Fruit fly (Drosophila melanogaster) whole organism, embryonic: ENCODE results near the gene EloB.

Experiments
- CG11093 ChIP-seq: fragments of 200-800 bp; sonication (Bioruptor generic); IDR thresholded peaks from 3 replicates; pipeline ENCODE4 v1.3.6; 2022; ENCODE audit warnings: missing biosample characterization, missing genetic modification characterization
- CG11560 ChIP-seq: fragments of 200-800 bp; sonication (Bioruptor generic); IDR thresholded peaks from 3 replicates; pipeline ENCODE4 v1.3.6; 2022; ENCODE audit warnings: missing biosample characterization, missing genetic modification characterization
- CG12769 ChIP-seq: fragments of 200-800 bp; sonication (Bioruptor generic); optimal IDR thresholded peaks from 2 replicates; lab custom pipeline; 2019; ENCODE audit warnings: missing biosample characterization, mild to moderate bottlenecking, missing genetic modification characterization, moderate library complexity
- CG14710 ChIP-seq: fragments of 200-800 bp; sonication (Bioruptor generic); optimal IDR thresholded peaks from 3 replicates; lab custom pipeline; 2019; ENCODE audit warnings: missing biosample characterization, mild to moderate bottlenecking, missing genetic modification characterization, moderate library complexity
- CG15011 ChIP-seq: fragments of 200-800 bp; sonication (Bioruptor generic); optimal IDR thresholded peaks from 3 replicates; lab custom pipeline; 2018; ENCODE audit warnings: missing biosample characterization, mild to moderate bottlenecking, missing genetic modification characterization
- CG15479 ChIP-seq: fragments of 200-800 bp; sonication (Bioruptor generic); optimal IDR thresholded peaks from 3 replicates; lab custom pipeline; 2019; ENCODE audit warnings: missing biosample characterization, mild to moderate bottlenecking, missing genetic modification characterization, moderate library complexity
- CG1647 ChIP-seq: fragments of 200-800 bp; sonication (Bioruptor generic); optimal IDR thresholded peaks from 3 replicates; lab custom pipeline; 2016; ENCODE audit warnings: missing biosample characterization, missing genetic modification characterization
- CG17361 ChIP-seq: fragments of 200-800 bp; sonication (Bioruptor generic); IDR thresholded peaks from 3 replicates; pipeline ENCODE4 v1.3.6; 2022; ENCODE audit warnings: missing biosample characterization, missing genetic modification characterization
- CG17802 ChIP-seq: fragments of 200-800 bp; sonication (Bioruptor generic); optimal IDR thresholded peaks from 2 replicates; lab custom pipeline; 2018; ENCODE audit warnings: missing biosample characterization, mild to moderate bottlenecking, missing genetic modification characterization, moderate library complexity
- CG1832 ChIP-seq: fragments of 200-800 bp; sonication (Bioruptor generic); optimal IDR thresholded peaks from 2 replicates; lab custom pipeline; 2017; ENCODE audit warnings: missing biosample characterization, mild to moderate bottlenecking, missing genetic modification characterization, inconsistent platforms
- CG18476 ChIP-seq: fragments of 200-800 bp; sonication (Bioruptor generic); optimal IDR thresholded peaks from 2 replicates; lab custom pipeline; 2016; ENCODE audit warnings: missing biosample characterization, mild to moderate bottlenecking, missing genetic modification characterization
- CG2889 ChIP-seq: fragments of 200-800 bp; sonication (Bioruptor generic); IDR thresholded peaks from 3 replicates; pipeline ENCODE4 v1.3.6; 2022; ENCODE audit warnings: missing biosample characterization, missing genetic modification characterization
- CG3281 ChIP-seq: fragments of 200-800 bp; sonication (Bioruptor generic); optimal IDR thresholded peaks from 3 replicates; lab custom pipeline; 2017; ENCODE audit warnings: missing biosample characterization, mild to moderate bottlenecking, missing genetic modification characterization
- CG4328 ChIP-seq: fragments of 200-800 bp; sonication (Bioruptor generic); optimal IDR thresholded peaks from 3 replicates; lab custom pipeline; 2017; ENCODE audit warnings: missing biosample characterization, missing genetic modification reagents, missing genetic modification characterization
- CG4404 ChIP-seq: fragments of 200-800 bp; sonication (Bioruptor generic); IDR thresholded peaks from 2 replicates; pipeline ENCODE4 v1.3.6; 2022; ENCODE audit warnings: missing biosample characterization, missing genetic modification characterization
- CG6272 ChIP-seq: fragments of 200-800 bp; sonication (Bioruptor generic); IDR thresholded peaks from 2 replicates; pipeline ENCODE4 v1.3.6; 2022; ENCODE audit warnings: missing biosample characterization, missing genetic modification characterization
- CG8281 ChIP-seq: fragments of 200-800 bp; sonication (Bioruptor generic); optimal IDR thresholded peaks from 2 replicates; lab custom pipeline; 2018; ENCODE audit warnings: missing biosample characterization, mild to moderate bottlenecking, missing genetic modification characterization, moderate library complexity
- CG8290 ChIP-seq, 3 experiments: fragments of 200-800 bp; sonication (Bioruptor generic); optimal IDR thresholded peaks; 2 replicates each; lab custom pipeline; 2016 to 2019; ENCODE audit warnings: missing biosample characterization in 3 of 3, missing genetic modification characterization in 3 of 3, mild to moderate bottlenecking in 2 of 3, moderate library complexity in 1 of 3
- CG8478 ChIP-seq: fragments of >200 bp; optimal IDR thresholded peaks from 2 replicates; lab custom pipeline; 2018
- Ets65A ChIP-seq: fragments of 200-800 bp; sonication (Bioruptor generic); peaks from one replicate; lab custom pipeline; 2016; ENCODE audit warnings: missing biosample characterization, missing genetic modification characterization
- Ets97D ChIP-seq: fragments of 200-800 bp; sonication (Bioruptor generic); optimal IDR thresholded peaks from 3 replicates; lab custom pipeline; 2016; ENCODE audit warnings: missing biosample characterization, missing genetic modification characterization
- H15 ChIP-seq: fragments of 200-800 bp; sonication (Bioruptor generic); IDR thresholded peaks from 3 replicates; pipeline ENCODE4 v1.3.6; 2022; ENCODE audit warnings: missing biosample characterization, missing genetic modification characterization
- HLH4C ChIP-seq: fragments of 200-800 bp; sonication (Bioruptor generic); IDR thresholded peaks from 3 replicates; pipeline ENCODE4 v1.3.6; 2022; ENCODE audit warnings: missing biosample characterization, missing genetic modification characterization; ENCODE audit not compliant: partially characterized antibody
- HLH54F ChIP-seq: fragments of 200-800 bp; sonication (Bioruptor generic); optimal IDR thresholded peaks from 3 replicates; lab custom pipeline; 2016; ENCODE audit warnings: missing biosample characterization, missing genetic modification characterization
- HmgD ChIP-seq: fragments of 200-800 bp; sonication (Bioruptor generic); optimal IDR thresholded peaks from 3 replicates; lab custom pipeline; 2016; ENCODE audit warnings: missing biosample characterization, missing genetic modification characterization
- Hr51 ChIP-seq, 2 experiments: fragments of 200-800 bp; sonication (Bioruptor generic); optimal IDR thresholded peaks; 2 replicates in 1 of 2; 3 replicates in 1 of 2; lab custom pipeline; 2016 to 2018; ENCODE audit warnings: missing biosample characterization in 2 of 2, missing genetic modification characterization in 2 of 2, mild to moderate bottlenecking in 1 of 2, moderate library complexity in 1 of 2
- MBD-R2 ChIP-seq: fragments of 200-800 bp; sonication (Bioruptor generic); IDR thresholded peaks from 2 replicates; pipeline ENCODE4 v1.3.6; 2022; ENCODE audit warnings: missing biosample characterization, missing genetic modification characterization
- MESR4 ChIP-seq: fragments of 200-800 bp; sonication (Bioruptor generic); optimal IDR thresholded peaks from 2 replicates; lab custom pipeline; 2018; ENCODE audit warnings: missing biosample characterization, mild to moderate bottlenecking, missing genetic modification characterization, moderate library complexity
- Med ChIP-seq: fragments of 200-800 bp; sonication (Bioruptor generic); peaks from one replicate; lab custom pipeline; 2016; ENCODE audit warnings: missing biosample characterization, missing genetic modification characterization, mild to moderate bottlenecking, inconsistent platforms, moderate library complexity
- Nf-YC ChIP-seq: fragments of 200-800 bp; optimal IDR thresholded peaks from 3 replicates; lab custom pipeline; 2019; ENCODE audit warnings: missing biosample characterization, mild to moderate bottlenecking, missing genetic modification characterization, moderate library complexity
- Spps ChIP-seq: fragments of 200-800 bp; sonication (Bioruptor generic); optimal IDR thresholded peaks from 2 replicates; lab custom pipeline; 2018; ENCODE audit warnings: missing biosample characterization, mild to moderate bottlenecking, missing genetic modification characterization
- Trl ChIP-seq, 3 experiments: fragments of >200 bp in 2 of 3; fragments of 200-800 bp in 1 of 3; sonication (Bioruptor generic) in 1 of 3; optimal IDR thresholded peaks; 2 replicates in 1 of 3; 3 replicates in 2 of 3; lab custom pipeline; 2016 to 2017; ENCODE audit warnings: missing biosample characterization in 1 of 3, missing genetic modification characterization in 1 of 3
- abd-A ChIP-seq: fragments of 200-800 bp; sonication (Bioruptor generic); optimal IDR thresholded peaks from 3 replicates; lab custom pipeline; 2019; ENCODE audit warnings: missing biosample characterization, mild to moderate bottlenecking, missing genetic modification characterization, moderate library complexity
- al ChIP-seq: fragments of 200-800 bp; sonication (Bioruptor generic); IDR thresholded peaks from 2 replicates; pipeline ENCODE4 v1.3.6; 2022; ENCODE audit warnings: missing biosample characterization, missing genetic modification characterization
- cas ChIP-seq: fragments of 200-800 bp; sonication (Bioruptor generic); IDR thresholded peaks from 2 replicates; pipeline ENCODE4 v1.3.6; 2022; ENCODE audit warnings: missing biosample characterization, missing genetic modification characterization
- cato ChIP-seq: fragments of 200-800 bp; sonication (Bioruptor generic); optimal IDR thresholded peaks from 2 replicates; lab custom pipeline; 2016; ENCODE audit warnings: missing biosample characterization, missing genetic modification characterization, borderline replicate concordance
- corto ChIP-seq: fragments of 200-800 bp; sonication (Bioruptor generic); optimal IDR thresholded peaks from 2 replicates; lab custom pipeline; 2016; ENCODE audit warnings: missing biosample characterization, mild to moderate bottlenecking, missing genetic modification characterization, moderate library complexity
- dpn ChIP-seq, 2 experiments: fragments of 200-800 bp; sonication (Bioruptor generic); optimal IDR thresholded peaks; 3 replicates each; lab custom pipeline; 2016; ENCODE audit warnings: missing biosample characterization in 2 of 2, missing genetic modification characterization in 2 of 2
- gcm ChIP-seq: fragments of 200-800 bp; sonication (Bioruptor generic); optimal IDR thresholded peaks from 2 replicates; lab custom pipeline; 2019; ENCODE audit warnings: missing biosample characterization, mild to moderate bottlenecking, missing genetic modification characterization, moderate library complexity
- ind ChIP-seq: fragments of 200-800 bp; sonication (Bioruptor generic); optimal IDR thresholded peaks from 3 replicates; lab custom pipeline; 2016; ENCODE audit warnings: missing biosample characterization, missing genetic modification characterization
- lola ChIP-seq, 3 experiments: fragments of >200 bp in 2 of 3; fragments of 200-800 bp in 1 of 3; sonication (Bioruptor generic) in 1 of 3; optimal IDR thresholded peaks; 2 replicates each; lab custom pipeline; 2017 to 2019; ENCODE audit warnings: missing biosample characterization in 3 of 3, missing genetic modification characterization in 3 of 3, mild to moderate bottlenecking in 1 of 3, moderate library complexity in 1 of 3
- peb ChIP-seq: fragments of 200-800 bp; sonication (Bioruptor generic); IDR thresholded peaks from 2 replicates; pipeline ENCODE4 v1.3.6; 2022; ENCODE audit warnings: missing biosample characterization, missing genetic modification characterization
- pzg ChIP-seq: fragments of 200-800 bp; sonication (Bioruptor generic); optimal IDR thresholded peaks from 3 replicates; lab custom pipeline; 2018; ENCODE audit warnings: missing biosample characterization, mild to moderate bottlenecking, missing genetic modification characterization, moderate library complexity
- rib ChIP-seq: fragments of 200-800 bp; sonication (Bioruptor generic); IDR thresholded peaks from 2 replicates; pipeline ENCODE4 v1.3.6; 2022; ENCODE audit warnings: missing biosample characterization, missing genetic modification characterization
- ro ChIP-seq: fragments of 200-800 bp; sonication (Bioruptor generic); IDR thresholded peaks from 2 replicates; pipeline ENCODE4 v1.3.6; 2022; ENCODE audit warnings: missing biosample characterization, missing genetic modification characterization
- scrt ChIP-seq: fragments of 200-800 bp; sonication (Bioruptor generic); optimal IDR thresholded peaks from 2 replicates; lab custom pipeline; 2018; ENCODE audit warnings: missing biosample characterization, mild to moderate bottlenecking, missing genetic modification characterization, moderate library complexity
- sisA ChIP-seq: fragments of 200-800 bp; sonication (Bioruptor generic); IDR thresholded peaks from 2 replicates; pipeline ENCODE4 v1.3.6; 2022; ENCODE audit warnings: missing biosample characterization, missing genetic modification characterization
- unc-4 ChIP-seq: fragments of 200-800 bp; sonication (Bioruptor generic); IDR thresholded peaks from 2 replicates; pipeline ENCODE4 v1.3.6; 2022; ENCODE audit warnings: missing biosample characterization, missing genetic modification characterization; ENCODE audit not compliant: partially characterized antibody
- vvl ChIP-seq: fragments of 200-800 bp; sonication (Bioruptor generic); IDR thresholded peaks from 2 replicates; pipeline ENCODE4 v1.3.6; 2022; ENCODE audit warnings: missing biosample characterization, missing genetic modification characterization
- zfh1 ChIP-seq: fragments of 200-800 bp; sonication (Bioruptor generic); IDR thresholded peaks from 3 replicates; pipeline ENCODE4 v1.3.6; 2022; ENCODE audit warnings: missing biosample characterization, missing genetic modification characterization

EloB gene

dm6 chr3R:20560668-20561226 lies 18.9 kb downstream of the EloB start, which contains the start of gene CG5191:
TSS of gene CG5191 (plus strand) at chr3R:20560865.
- no peak for TF ChIP-seq corto (GFP tag; lab: Kevin White, UChicago)
- TF ChIP-seq Trl (optimal IDR thresholded peaks at IDR 0.05; lab: Kevin White, UChicago), result no peak
- no peak for TF ChIP-seq Trl (GFP tag; optimal IDR thresholded peaks at IDR 0.05; lab: Kevin White, UChicago)
- no peak for TF ChIP-seq Ets65A (GFP tag; lab: Kevin White, UChicago)
- no peak for TF ChIP-seq scrt (GFP tag; lab: Kevin White, UChicago)
- peak; percentile 4 for TF ChIP-seq Med
- peak; percentile 54 for TF ChIP-seq MESR4 (GFP tag; lab: Kevin White, UChicago)
- TF ChIP-seq rib, result no peak
- no peak for TF ChIP-seq CG8290 (GFP tag; optimal IDR thresholded peaks at IDR 0.05; lab: Kevin White, UChicago)
- TF ChIP-seq CG8290 (tag; optimal IDR thresholded peaks at IDR 0.05; lab: Kevin White, UChicago), result peak in 1 of 2 experiments; percentile 43
- no peak for TF ChIP-seq CG8281 (tag; lab: Kevin White, UChicago)
- TF ChIP-seq CG4404 (GFP tag; lab: Robert Waterston, UW), result no peak
- TF ChIP-seq MBD-R2 (GFP tag; lab: Robert Waterston, UW), result peak; percentile 71
- TF ChIP-seq CG1647 (GFP tag; lab: Kevin White, UChicago), result no peak
- no peak for TF ChIP-seq CG15479 (GFP tag; lab: Kevin White, UChicago)
- TF ChIP-seq lola (GFP tag; optimal IDR thresholded peaks at IDR 0.05; lab: Kevin White, UChicago), result peak in 1 of 3 experiments; percentile 23
- TF ChIP-seq CG18476 (GFP tag; lab: Kevin White, UChicago), result no peak
- no peak for TF ChIP-seq CG17802 (tag; lab: Kevin White, UChicago)
- no peak for TF ChIP-seq CG11093
- no peak for TF ChIP-seq Spps (tag; lab: Kevin White, UChicago)
- no peak for TF ChIP-seq peb (GFP tag; lab: Robert Waterston, UW)
- no peak for TF ChIP-seq dpn (GFP tag; optimal IDR thresholded peaks at IDR 0.05; lab: Kevin White, UChicago)
- no peak for TF ChIP-seq cato (GFP tag; lab: Kevin White, UChicago)
- no peak for TF ChIP-seq CG11560 (tag; lab: Robert Waterston, UW)
- no peak for TF ChIP-seq H15 (GFP tag; lab: Robert Waterston, UW)
- no peak for TF ChIP-seq zfh1 (GFP tag; lab: Robert Waterston, UW)
- TF ChIP-seq CG14710 (tag; lab: Kevin White, UChicago), result peak; percentile 1
- no peak for TF ChIP-seq HLH54F (GFP tag; lab: Kevin White, UChicago)
- no peak for TF ChIP-seq Ets97D (GFP tag; lab: Kevin White, UChicago)
- TF ChIP-seq CG8478, result no peak
- no peak for TF ChIP-seq al
- TF ChIP-seq CG12769 (tag; lab: Kevin White, UChicago), result peak; percentile 12
- no peak for TF ChIP-seq HmgD (GFP tag; lab: Kevin White, UChicago)
- no peak for TF ChIP-seq sisA
- TF ChIP-seq ind (GFP tag; lab: Kevin White, UChicago), result no peak
- peak in 1 of 2 experiments; percentile 12 for TF ChIP-seq Hr51 (GFP tag; optimal IDR thresholded peaks at IDR 0.05; lab: Kevin White, UChicago)
- TF ChIP-seq CG2889 (GFP tag; lab: Robert Waterston, UW), result no peak
- no peak for TF ChIP-seq cas (GFP tag; lab: Robert Waterston, UW)
- TF ChIP-seq Nf-YC (tag; lab: Kevin White, UChicago), result no peak
- TF ChIP-seq pzg (GFP tag; lab: Kevin White, UChicago), result peak; percentile 21
- no peak for TF ChIP-seq CG4328 (GFP tag; lab: Kevin White, UChicago)
- no peak for TF ChIP-seq CG15011 (GFP tag; lab: Kevin White, UChicago)
- TF ChIP-seq unc-4, result 0 out of 2 replicates have a peak, but pooled peaks have one; percentile 31
- no peak for TF ChIP-seq HLH4C
- no peak for TF ChIP-seq CG1832 (GFP tag; lab: Kevin White, UChicago)
- TF ChIP-seq gcm (GFP tag; lab: Kevin White, UChicago), result no peak
- peak; percentile 34 for TF ChIP-seq abd-A (tag; lab: Kevin White, UChicago)
- TF ChIP-seq CG17361 (GFP tag; lab: Robert Waterston, UW), result 0 out of 3 replicates have a peak, but pooled peaks have one; percentile 15
- TF ChIP-seq vvl (GFP tag; lab: Robert Waterston, UW), result 0 out of 2 replicates have a peak, but pooled peaks have one; percentile 2
- no peak for TF ChIP-seq CG3281 (GFP tag; lab: Kevin White, UChicago)
- no peak for TF ChIP-seq CG6272 (GFP tag; lab: Robert Waterston, UW)
- TF ChIP-seq ro, result no peak
